Fruit fly (Drosophila melanogaster): ENCODE measurements around the gene Cyp6d5.

dm6 chr3R:14056320-14057053 lies 27.5 kb downstream of the Cyp6d5 start, which contains the start of gene foxo:
- no peak for TF ChIP-seq ttk (optimal IDR thresholded peaks at IDR 0.05)
- no peak for TF ChIP-seq Sin3A (optimal IDR thresholded peaks at IDR 0.05)
- no peak for TF ChIP-seq Myc (optimal IDR thresholded peaks at IDR 0.05)
- no peak for TF ChIP-seq psq (optimal IDR thresholded peaks at IDR 0.05)
